Fruit fly (Drosophila melanogaster) whole organism, embryonic: ENCODE measurements around the gene Src64B.

ENCODE experiments used
- CG10209 ChIP-seq: fragments of 200-800 bp; sonication (Bioruptor generic); optimal IDR thresholded peaks from 3 replicates; lab custom pipeline; 2017; ENCODE audit warnings: missing biosample characterization, mild to moderate bottlenecking, missing genetic modification characterization, missing genetic modification reagents
- CG10366 ChIP-seq: fragments of 200-800 bp; sonication (Bioruptor generic); IDR thresholded peaks from 2 replicates; pipeline ENCODE4 v1.3.6; 2022; ENCODE audit warnings: missing biosample characterization, missing genetic modification characterization
- CG13287 ChIP-seq: fragments of 200-800 bp; sonication (Bioruptor generic); IDR thresholded peaks from 2 replicates; pipeline ENCODE4 v1.3.6; 2022; ENCODE audit warnings: missing biosample characterization, missing genetic modification characterization; ENCODE audit not compliant: partially characterized antibody
- CG15073 ChIP-seq: fragments of 200-800 bp; sonication (Bioruptor generic); optimal IDR thresholded peaks from 2 replicates; lab custom pipeline; 2016; ENCODE audit warnings: missing biosample characterization, missing genetic modification characterization
- CG15269 ChIP-seq: fragments of 200-800 bp; sonication (Bioruptor generic); optimal IDR thresholded peaks from 2 replicates; lab custom pipeline; 2018; ENCODE audit warnings: missing biosample characterization, mild to moderate bottlenecking, missing genetic modification characterization, moderate library complexity
- CG1603 ChIP-seq: fragments of 200-800 bp; sonication (Bioruptor generic); optimal IDR thresholded peaks from 2 replicates; lab custom pipeline; 2019; ENCODE audit warnings: missing biosample characterization, mild to moderate bottlenecking, missing genetic modification characterization, moderate library complexity
- CG18011 ChIP-seq: fragments of 200-800 bp; sonication (Bioruptor generic); optimal IDR thresholded peaks from 2 replicates; lab custom pipeline; 2017; ENCODE audit warnings: missing biosample characterization, missing genetic modification characterization, mild to moderate bottlenecking, moderate library complexity, missing genotype
- CG18262 ChIP-seq: fragments of 200-800 bp; optimal IDR thresholded peaks from 3 replicates; lab custom pipeline; 2019; ENCODE audit warnings: missing biosample characterization, mild to moderate bottlenecking, missing genetic modification characterization, moderate library complexity
- CG30020 ChIP-seq: fragments of 200-800 bp; optimal IDR thresholded peaks from 2 replicates; lab custom pipeline; 2019; ENCODE audit warnings: missing biosample characterization, mild to moderate bottlenecking, missing genetic modification characterization, moderate library complexity
- CG31224 ChIP-seq: fragments of 200-800 bp; sonication (Bioruptor generic); IDR thresholded peaks from 2 replicates; pipeline ENCODE4 v1.3.6; 2022; ENCODE audit warnings: missing biosample characterization, missing genetic modification characterization
- CG6175 ChIP-seq: fragments of 200-800 bp; sonication (Bioruptor generic); IDR thresholded peaks from 3 replicates; pipeline ENCODE4 v1.3.6; 2022; ENCODE audit warnings: missing biosample characterization, missing genetic modification characterization
- CG6765 ChIP-seq: fragments of 200-800 bp; sonication (Bioruptor generic); optimal IDR thresholded peaks from 3 replicates; lab custom pipeline; 2017; ENCODE audit warnings: missing biosample characterization, mild to moderate bottlenecking, missing genetic modification characterization
- CG7556 ChIP-seq: fragments of 200-800 bp; sonication (Bioruptor generic); optimal IDR thresholded peaks from 2 replicates; lab custom pipeline; 2017; ENCODE audit warnings: missing biosample characterization, mild to moderate bottlenecking, missing genetic modification characterization
- CG9727 ChIP-seq: fragments of 200-800 bp; sonication (Bioruptor generic); optimal IDR thresholded peaks from 3 replicates; lab custom pipeline; 2017; ENCODE audit warnings: missing biosample characterization, mild to moderate bottlenecking, missing genetic modification characterization
- CG9797 ChIP-seq: fragments of 200-800 bp; sonication (Bioruptor generic); optimal IDR thresholded peaks from 3 replicates; lab custom pipeline; 2018; ENCODE audit warnings: missing biosample characterization, mild to moderate bottlenecking, missing genetic modification characterization
- D19A ChIP-seq: fragments of 200-800 bp; optimal IDR thresholded peaks from 3 replicates; lab custom pipeline; 2019; ENCODE audit warnings: missing biosample characterization, mild to moderate bottlenecking, missing genetic modification characterization, moderate library complexity
- Deaf1 ChIP-seq: fragments of 200-800 bp; optimal IDR thresholded peaks from 3 replicates; lab custom pipeline; 2019; ENCODE audit warnings: missing biosample characterization, mild to moderate bottlenecking, missing genetic modification characterization, moderate library complexity
- Doc2 ChIP-seq: fragments of 200-800 bp; sonication (Bioruptor generic); IDR thresholded peaks from 2 replicates; pipeline ENCODE4 v1.3.6; 2022; ENCODE audit warnings: missing biosample characterization, missing genetic modification characterization
- Drgx ChIP-seq: fragments of 200-800 bp; sonication (Bioruptor generic); IDR thresholded peaks from 2 replicates; pipeline ENCODE4 v1.3.6; 2022; ENCODE audit warnings: missing biosample characterization, missing genetic modification characterization
- Fer2 ChIP-seq: fragments of 200-800 bp; sonication (Bioruptor generic); optimal IDR thresholded peaks from 2 replicates; lab custom pipeline; 2018; ENCODE audit warnings: missing biosample characterization, mild to moderate bottlenecking, missing genetic modification characterization, moderate library complexity
- Hmr ChIP-seq: fragments of 200-800 bp; sonication (Bioruptor generic); optimal IDR thresholded peaks from 3 replicates; lab custom pipeline; 2017; ENCODE audit warnings: mild to moderate bottlenecking, missing biosample characterization, missing genetic modification reagents, missing genetic modification characterization
- Neu2 ChIP-seq: fragments of 200-800 bp; sonication (Bioruptor generic); optimal IDR thresholded peaks from 3 replicates; lab custom pipeline; 2016; ENCODE audit warnings: missing biosample characterization, missing genetic modification characterization, borderline replicate concordance
- Nf-YB ChIP-seq: fragments of 200-800 bp; sonication (Bioruptor generic); optimal IDR thresholded peaks from 3 replicates; lab custom pipeline; 2019; ENCODE audit warnings: missing biosample characterization, mild to moderate bottlenecking, missing genetic modification characterization, moderate library complexity
- NfI ChIP-seq: fragments of 200-800 bp; sonication (Bioruptor generic); optimal IDR thresholded peaks from 3 replicates; lab custom pipeline; 2018; ENCODE audit warnings: missing biosample characterization, mild to moderate bottlenecking, missing genetic modification characterization, moderate library complexity
- Scr ChIP-seq: fragments of 200-800 bp; sonication (Bioruptor generic); IDR thresholded peaks from 2 replicates; pipeline ENCODE4 v1.3.6; 2022; ENCODE audit warnings: missing biosample characterization, missing genetic modification characterization; ENCODE audit not compliant: partially characterized antibody
- ap ChIP-seq: fragments of 200-800 bp; sonication (Bioruptor generic); IDR thresholded peaks from 2 replicates; pipeline ENCODE4 v1.3.6; 2022; ENCODE audit warnings: missing biosample characterization, missing genetic modification characterization
- cad ChIP-seq: fragments of >200 bp; optimal IDR thresholded peaks from 2 replicates; lab custom pipeline; 2017; ENCODE audit warnings: missing biosample characterization, missing genetic modification characterization
- disco-r ChIP-seq: fragments of 200-800 bp; sonication (Bioruptor generic); optimal IDR thresholded peaks from 2 replicates; lab custom pipeline; 2016; ENCODE audit warnings: missing biosample characterization, missing genetic modification characterization
- fd3F ChIP-seq: fragments of 200-800 bp; sonication (Bioruptor generic); optimal IDR thresholded peaks from 2 replicates; lab custom pipeline; 2018; ENCODE audit warnings: missing biosample characterization, mild to moderate bottlenecking, missing genetic modification characterization, moderate library complexity
- hbn ChIP-seq: fragments of 200-800 bp; sonication (Bioruptor generic); IDR thresholded peaks from 2 replicates; pipeline ENCODE4 v1.3.6; 2022; ENCODE audit warnings: missing biosample characterization, missing genetic modification characterization; ENCODE audit not compliant: partially characterized antibody
- insv ChIP-seq, 2 experiments: fragments of 200-800 bp; sonication (Bioruptor generic); optimal IDR thresholded peaks; 3 replicates each; lab custom pipeline; 2016 to 2018; ENCODE audit warnings: missing biosample characterization in 2 of 2, missing genetic modification characterization in 2 of 2
- ken ChIP-seq: fragments of 200-800 bp; sonication (Bioruptor generic); IDR thresholded peaks from 3 replicates; pipeline ENCODE4 v1.3.6; 2022; ENCODE audit warnings: missing biosample characterization, missing genetic modification characterization
- lbe ChIP-seq: fragments of 200-800 bp; sonication (Bioruptor generic); optimal IDR thresholded peaks from 2 replicates; lab custom pipeline; 2016; ENCODE audit warnings: missing biosample characterization, mild to moderate bottlenecking, missing genetic modification characterization
- lilli ChIP-seq: fragments of 200-800 bp; sonication (Bioruptor generic); optimal IDR thresholded peaks from 3 replicates; lab custom pipeline; 2016; ENCODE audit warnings: missing biosample characterization, missing genetic modification characterization
- otp ChIP-seq: fragments of 200-800 bp; sonication (Bioruptor generic); IDR thresholded peaks from 3 replicates; pipeline ENCODE4, ENCODE4 v1.3.6; 2022; ENCODE audit warnings: missing biosample characterization, missing genetic modification characterization
- psq ChIP-seq: fragments of 200-800 bp; sonication (Bioruptor generic); optimal IDR thresholded peaks from 2 replicates; lab custom pipeline; 2017; ENCODE audit warnings: missing biosample characterization, missing genetic modification characterization
- sd ChIP-seq: fragments of 200-800 bp; sonication (Bioruptor generic); optimal IDR thresholded peaks from 3 replicates; lab custom pipeline; 2018; ENCODE audit warnings: missing biosample characterization, mild to moderate bottlenecking, missing genetic modification characterization, moderate library complexity
- sna ChIP-seq: fragments of 200-800 bp; sonication (Bioruptor generic); IDR thresholded peaks from 2 replicates; pipeline ENCODE4 v1.3.6; 2022; ENCODE audit warnings: missing biosample characterization, missing genetic modification characterization; ENCODE audit not compliant: partially characterized antibody
- tll ChIP-seq, 2 experiments: fragments of 200-800 bp in 1 of 2; fragments of >200 bp in 1 of 2; sonication (Bioruptor generic) in 1 of 2; optimal IDR thresholded peaks; 2 replicates each; lab custom pipeline; 2017 to 2019; ENCODE audit warnings: missing biosample characterization in 2 of 2, missing genetic modification characterization in 2 of 2, mild to moderate bottlenecking in 1 of 2, moderate library complexity in 1 of 2
- tx ChIP-seq: fragments of 200-800 bp; sonication (Bioruptor generic); optimal IDR thresholded peaks from 2 replicates; lab custom pipeline; 2016; ENCODE audit warnings: missing biosample characterization, missing genetic modification characterization
- yki ChIP-seq: fragments of >200 bp; optimal IDR thresholded peaks from 3 replicates; lab custom pipeline; 2018
- z ChIP-seq: fragments of 200-800 bp; sonication (Bioruptor generic); IDR thresholded peaks from 3 replicates; pipeline ENCODE4 v1.3.6; 2022; ENCODE audit warnings: missing biosample characterization, missing genetic modification characterization
- zfh2 ChIP-seq: fragments of 200-800 bp; sonication (Bioruptor generic); optimal IDR thresholded peaks from 2 replicates; lab custom pipeline; 2016; ENCODE audit warnings: missing biosample characterization, missing genetic modification characterization

Src64B gene

dm6 chr3L:4625387-4626386, at the start of gene Src64B (continued):
- TF ChIP-seq CG6765: no peak
- peak in 1 of 2 experiments; percentile 48 for TF ChIP-seq insv (GFP tag; optimal IDR thresholded peaks at IDR 0.05; lab: Kevin White, UChicago)
- TF ChIP-seq, all 482 proteins: peak for 193

- TF ChIP-seq CG30020 (tag; lab: Kevin White, UChicago): no peak
- no peak for TF ChIP-seq Hmr (GFP tag; lab: Kevin White, UChicago)
- TF ChIP-seq CG7556 (GFP tag; lab: Kevin White, UChicago): no peak
- no peak for TF ChIP-seq insv (GFP tag; optimal IDR thresholded peaks at IDR 0.05; lab: Kevin White, UChicago)
- no peak for TF ChIP-seq hbn (GFP tag; lab: Robert Waterston, UW)
- no peak for TF ChIP-seq zfh2 (GFP tag; lab: Kevin White, UChicago)
- TF ChIP-seq CG13287: no peak
- no peak for TF ChIP-seq disco-r
- no peak for TF ChIP-seq Doc2
- TF ChIP-seq CG31224: no peak
- no peak for TF ChIP-seq cad
Observed at dm6 chr3L:4667289-4667688, 41.3 kb upstream of the Src64B start, which contains the start of gene CG32236. TSS of gene CG32236 (minus strand) at chr3L:4667389.

- no peak for TF ChIP-seq CG10366 (GFP tag; lab: Robert Waterston, UW)
- no peak for TF ChIP-seq CG15269 (tag; lab: Kevin White, UChicago)
- TF ChIP-seq ap: no peak
- no peak for TF ChIP-seq lilli (GFP tag; lab: Kevin White, UChicago)
- TF ChIP-seq CG18011 (GFP tag; lab: Kevin White, UChicago): no peak
- TF ChIP-seq fd3F: no peak
- TF ChIP-seq Deaf1 (tag; lab: Kevin White, UChicago): no peak
- no peak for TF ChIP-seq Neu2
- TF ChIP-seq CG6175 (GFP tag; lab: Robert Waterston, UW): no peak
Observed at dm6 chr3L:4647976-4648375, 22.0 kb upstream of the Src64B start, which contains the start of gene TTLL1B. TSS of gene TTLL1B (plus strand) at chr3L:4648276.

- TF ChIP-seq tll (GFP tag; optimal IDR thresholded peaks at IDR 0.05; lab: Kevin White, UChicago) (peak in 1 of 2 experiments; percentile 20), Scr (GFP tag; lab: Robert Waterston, UW) (no peak)
Observed at dm6 chr3L:4634689-4635088, 8.7 kb upstream of the Src64B start, which contains the start of gene CG13716. TSS of gene CG13716 (minus strand) at chr3L:4634789.

dm6 chr3L:4627012-4627411, 1.0 kb upstream of the Src64B start:
- no peak for TF ChIP-seq Nf-YB (GFP tag; lab: Kevin White, UChicago)
- TF ChIP-seq NfI (GFP tag; lab: Kevin White, UChicago): no peak
- TF ChIP-seq tx: no peak
- TF ChIP-seq psq (GFP tag; lab: Kevin White, UChicago): no peak
- no peak for TF ChIP-seq D19A (tag; lab: Kevin White, UChicago)
- no peak for TF ChIP-seq sd (tag; lab: Kevin White, UChicago)
- TF ChIP-seq sna (GFP tag; lab: Robert Waterston, UW): no peak
- TF ChIP-seq CG1603 (tag; lab: Kevin White, UChicago): no peak
- TF ChIP-seq Drgx (GFP tag; lab: Robert Waterston, UW): no peak
- 0 out of 3 replicates have a peak, but pooled peaks have one; percentile 35 for TF ChIP-seq ken (GFP tag; lab: Robert Waterston, UW)
- no peak for TF ChIP-seq otp
- no peak for TF ChIP-seq CG10209 (GFP tag; lab: Kevin White, UChicago)
- TF ChIP-seq CG18262: no peak
- TF ChIP-seq lbe (GFP tag; lab: Kevin White, UChicago): no peak
- TF ChIP-seq z (GFP tag; lab: Robert Waterston, UW): no peak
- TF ChIP-seq CG15073 (GFP tag; lab: Kevin White, UChicago): no peak
- no peak for TF ChIP-seq yki (lab: Kevin White, UChicago)
- TF ChIP-seq CG9797: no peak
- no peak for TF ChIP-seq Fer2
- no peak for TF ChIP-seq CG9727 (GFP tag; lab: Kevin White, UChicago)
